Worm (Caenorhabditis elegans) whole organism, early embryonic: ENCODE data around the gene ZC155.2.

ENCODE experiments used
- B0310.2 ChIP-seq: sonication (generic microtip); optimal IDR thresholded peaks from 2 replicates; lab custom pipeline; 2016; ENCODE audit warnings: mild to moderate bottlenecking, missing genetic modification characterization, missing compliant biosample characterization
- F13C5.2 ChIP-seq: sonication (generic microtip); optimal IDR thresholded peaks from 2 replicates; lab custom pipeline; 2017; ENCODE audit warnings: mild to moderate bottlenecking, missing genetic modification characterization, inconsistent platforms, missing compliant biosample characterization
- aly-1 ChIP-seq: sonication (generic microtip); optimal IDR thresholded peaks from 2 replicates; lab custom pipeline; 2016; ENCODE audit warnings: missing genetic modification characterization, missing compliant biosample characterization
- ama-1 ChIP-seq: fragments of 150-350 bp; optimal IDR thresholded peaks from 2 replicates; lab custom pipeline; 2014
- ceh-13 ChIP-seq: fragments of 200-800 bp; sonication (Bioruptor generic); optimal IDR thresholded peaks from 2 replicates; lab custom pipeline; 2018; ENCODE audit warnings: mild to moderate bottlenecking, missing genetic modification characterization, missing compliant biosample characterization
- ceh-36 ChIP-seq: sonication (generic microtip); optimal IDR thresholded peaks from 2 replicates; lab custom pipeline; 2016; ENCODE audit warnings: missing genetic modification characterization, inconsistent platforms, missing compliant biosample characterization
- ets-7 ChIP-seq: sonication (generic microtip); optimal IDR thresholded peaks from 2 replicates; lab custom pipeline; 2016; ENCODE audit warnings: missing genotype, missing genetic modification characterization, missing compliant biosample characterization
- flt-1 ChIP-seq: fragments of 200-800 bp; sonication (Bioruptor generic); IDR thresholded peaks from 2 replicates; pipeline ENCODE4 v1.3.6; 2022; ENCODE audit warnings: missing genetic modification characterization, missing compliant biosample characterization
- hmbx-1 ChIP-seq: sonication (generic microtip); optimal IDR thresholded peaks from 2 replicates; lab custom pipeline; 2016; ENCODE audit warnings: mild to moderate bottlenecking, missing genetic modification characterization, missing compliant biosample characterization
- hmg-4 ChIP-seq: fragments of 200-800 bp; sonication (Bioruptor generic); optimal IDR thresholded peaks from 2 replicates; lab custom pipeline; 2018; ENCODE audit warnings: mild to moderate bottlenecking, missing genetic modification characterization, missing compliant biosample characterization
- hnd-1 ChIP-seq: sonication (generic microtip); optimal IDR thresholded peaks from 2 replicates; lab custom pipeline; 2016; ENCODE audit warnings: missing genetic modification characterization, missing compliant biosample characterization
- pes-1 ChIP-seq: fragments of 200-800 bp; sonication (Bioruptor generic); IDR thresholded peaks from 2 replicates; pipeline ENCODE4 v1.3.6; 2022; ENCODE audit warnings: missing genetic modification reagents, missing genetic modification characterization, missing compliant biosample characterization
- scrt-1 ChIP-seq: fragments of 200-800 bp; sonication (Bioruptor generic); IDR thresholded peaks from 2 replicates; pipeline ENCODE4 v1.3.6; 2022; ENCODE audit warnings: missing genetic modification characterization, missing compliant biosample characterization
- sea-1 ChIP-seq: fragments of 200-800 bp; sonication (Bioruptor generic); conservative IDR thresholded peaks from 2 replicates; pipeline ENCODE4 v1.3.6; 2022; ENCODE audit warnings: missing genetic modification characterization, missing compliant biosample characterization
- tbx-11 ChIP-seq: fragments of 200-800 bp; sonication (Bioruptor generic); IDR thresholded peaks from 2 replicates; pipeline ENCODE4 v1.3.6; 2022; ENCODE audit warnings: missing genetic modification characterization, missing compliant biosample characterization
- tbx-37 ChIP-seq: fragments of 200-800 bp; sonication (Bioruptor generic); conservative IDR thresholded peaks from 2 replicates; pipeline ENCODE4 v1.3.6; 2022; ENCODE audit warnings: missing genetic modification reagents, missing genetic modification characterization, missing compliant biosample characterization
- tra-4 ChIP-seq: sonication (generic microtip); optimal IDR thresholded peaks from 2 replicates; lab custom pipeline; 2017; ENCODE audit warnings: missing genetic modification characterization, missing compliant biosample characterization

Gene ZC155.2

DNA sequence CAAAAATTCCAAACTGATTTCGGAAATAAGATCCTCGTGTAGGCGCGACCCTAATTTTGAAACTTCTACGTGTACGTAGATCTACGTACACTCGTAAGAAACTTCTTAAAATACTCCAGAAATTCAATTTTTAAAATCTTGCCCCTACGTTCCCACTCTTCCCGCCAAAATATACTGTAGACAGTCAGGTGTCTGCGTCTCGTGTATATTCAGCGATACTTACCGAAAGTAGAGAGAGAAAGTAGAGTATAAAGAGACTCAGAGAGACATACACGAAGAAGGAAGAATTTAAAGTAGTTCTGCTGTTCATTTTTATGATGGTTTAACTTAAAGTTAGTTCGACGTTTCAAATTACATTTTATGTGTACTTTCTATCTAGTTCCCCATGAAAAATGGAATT, 25.5 kb upstream of the ZC155.2 start:
- TF ChIP-seq ceh-36 (no peak), pes-1 (GFP tag; lab: Robert Waterston, UW) (no peak), B0310.2 (no peak)

DNA sequence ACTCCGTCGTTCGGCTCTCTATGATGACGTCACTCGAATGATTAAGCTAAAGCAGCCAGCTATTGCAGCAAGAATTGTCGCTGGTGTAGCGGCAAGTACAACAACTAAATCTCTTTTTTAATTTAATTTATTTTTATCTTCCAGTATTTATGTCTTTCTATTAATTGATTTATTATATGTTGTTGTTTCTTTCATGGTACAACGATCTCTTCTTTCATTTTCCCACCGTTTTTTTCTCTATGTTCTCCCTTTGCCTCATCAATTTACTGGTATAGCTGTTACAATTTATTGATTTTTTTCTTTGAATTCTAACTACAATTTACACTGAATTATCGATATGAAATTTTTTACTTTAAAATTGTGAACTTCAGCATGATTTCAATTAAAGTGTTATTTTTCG, 23.1 kb upstream of the ZC155.2 start, which contains the start of gene moc-6:
TSS of gene moc-6 (plus strand) at position 301 of the 400 bp plus-strand sequence.
- TF ChIP-seq hmbx-1 (tag; lab: Kevin White, UChicago) (no peak), pes-1 (GFP tag; lab: Robert Waterston, UW) (no peak), tra-4 (tag; lab: Kevin White, UChicago) (no peak), tbx-37 (GFP tag; lab: Robert Waterston, UW) (no peak), sea-1 (GFP tag; lab: Robert Waterston, UW) (no peak), B0310.2 (no peak), ama-1 (lab: Kevin White, UChicago) (no peak), hmg-4 (no peak), ets-7 (tag; lab: Kevin White, UChicago) (no peak), flt-1 (no peak), aly-1 (tag; lab: Kevin White, UChicago) (no peak), F13C5.2 (no peak), hnd-1 (tag; lab: Kevin White, UChicago) (no peak), ceh-36 (no peak), ceh-13 (GFP tag; lab: Kevin White, UChicago) (no peak), scrt-1 (no peak), tbx-11 (GFP tag; lab: Robert Waterston, UW) (no peak)

DNA sequence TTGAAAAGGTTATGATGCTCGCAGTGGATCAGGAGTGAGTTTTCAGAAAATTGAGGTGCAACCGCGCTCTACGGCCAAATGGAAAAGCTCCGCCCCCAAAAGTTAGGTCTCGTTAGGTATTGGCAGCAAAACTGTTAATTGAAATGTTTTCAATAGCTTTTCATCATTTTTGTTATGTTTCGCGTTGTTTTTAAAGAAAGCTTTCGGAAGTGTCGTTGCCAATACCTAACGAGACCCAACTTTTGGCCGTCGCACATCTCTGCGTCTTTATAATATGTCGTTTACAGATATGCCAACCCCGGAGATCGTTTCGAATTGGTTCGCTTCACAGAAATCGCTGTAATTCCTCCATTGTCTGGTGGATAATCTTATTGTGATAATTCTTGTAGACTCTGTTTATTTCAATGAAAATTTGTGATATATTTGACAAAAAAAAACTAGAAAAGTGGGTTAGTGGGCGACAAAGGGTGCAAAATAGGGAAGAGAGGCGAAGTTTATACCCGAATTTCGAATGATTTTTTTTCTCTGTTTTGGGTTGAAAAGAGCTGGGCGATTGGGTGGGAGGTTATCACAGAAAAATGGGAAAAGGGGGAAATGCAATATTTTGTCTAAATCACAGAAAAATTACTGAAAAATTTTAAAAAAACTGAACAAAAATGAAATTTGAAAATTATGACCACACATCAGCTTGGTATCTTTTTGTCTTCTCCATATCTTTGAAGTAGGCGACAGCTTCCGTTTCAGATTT, 22.3 kb upstream of the ZC155.2 start:
- TF ChIP-seq hmbx-1 (tag; lab: Kevin White, UChicago) (no peak), pes-1 (GFP tag; lab: Robert Waterston, UW) (no peak), tbx-11 (GFP tag; lab: Robert Waterston, UW) (no peak), ceh-36 (no peak), ceh-13 (GFP tag; lab: Kevin White, UChicago) (no peak), hmg-4 (no peak), aly-1 (tag; lab: Kevin White, UChicago) (no peak), F13C5.2 (no peak), ama-1 (lab: Kevin White, UChicago) (no peak), tra-4 (tag; lab: Kevin White, UChicago) (no peak), tbx-37 (GFP tag; lab: Robert Waterston, UW) (no peak)

DNA sequence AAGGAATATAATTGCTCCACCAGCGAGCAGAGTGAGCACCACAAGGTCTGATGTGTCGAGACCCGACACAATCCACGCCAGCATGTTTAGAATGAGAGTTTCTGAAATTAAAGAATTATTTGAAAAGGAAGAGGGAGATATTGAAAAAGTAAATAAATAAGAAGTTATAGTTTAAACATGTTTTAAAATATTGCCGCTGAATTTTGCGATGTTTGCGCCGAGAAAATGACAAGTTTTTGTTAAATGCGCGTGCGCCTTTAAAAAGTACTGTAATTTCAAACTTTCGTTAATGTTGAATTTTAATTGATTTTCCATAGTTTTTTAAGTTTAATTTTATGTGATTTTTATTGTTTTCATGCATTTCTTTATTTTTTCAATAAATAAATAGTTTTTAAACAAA, 19.2 kb upstream of the ZC155.2 start, which contains the start of gene emb-8:
TSS of gene emb-8 (minus strand) at position 101 of the 400 bp plus-strand sequence.
- TF ChIP-seq pes-1 (GFP tag; lab: Robert Waterston, UW) = no peak
- TF ChIP-seq scrt-1 = no peak
- TF ChIP-seq hmg-4 = no peak
- TF ChIP-seq flt-1 = no peak
- no peak for TF ChIP-seq ceh-13 (GFP tag; lab: Kevin White, UChicago)

DNA sequence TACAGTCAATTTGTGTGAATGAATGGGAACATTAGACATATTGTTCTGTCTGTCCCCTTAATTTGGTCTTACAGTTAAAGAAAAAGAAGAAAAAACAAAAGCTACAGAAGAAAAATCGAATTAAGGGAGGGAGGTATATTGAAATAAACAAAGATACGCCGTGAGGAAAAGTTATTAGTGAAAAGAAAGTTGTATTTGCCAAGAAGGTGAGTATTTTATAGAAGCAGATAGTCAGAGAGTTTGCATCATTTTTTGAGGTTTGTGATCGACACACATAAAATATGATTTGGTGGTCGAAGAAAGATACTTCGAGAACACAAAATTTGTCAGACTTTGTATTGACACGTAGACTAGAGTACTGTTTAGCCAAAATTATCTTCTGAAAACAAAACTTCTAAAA, 18.4 kb upstream of the ZC155.2 start:
- TF ChIP-seq ets-7 (tag; lab: Kevin White, UChicago) = no peak
- no peak for TF ChIP-seq sea-1 (GFP tag; lab: Robert Waterston, UW)
- no peak for TF ChIP-seq hnd-1 (tag; lab: Kevin White, UChicago)
- no peak for TF ChIP-seq tbx-37 (GFP tag; lab: Robert Waterston, UW)
- TF ChIP-seq hmbx-1 (tag; lab: Kevin White, UChicago) = no peak
- no peak for TF ChIP-seq flt-1
- TF ChIP-seq B0310.2 = no peak
- no peak for TF ChIP-seq F13C5.2
- TF ChIP-seq tra-4 (tag; lab: Kevin White, UChicago) = no peak
- TF ChIP-seq aly-1 (tag; lab: Kevin White, UChicago) = no peak
- TF ChIP-seq pes-1 (GFP tag; lab: Robert Waterston, UW) = no peak
- no peak for TF ChIP-seq ceh-13 (GFP tag; lab: Kevin White, UChicago)
- TF ChIP-seq ama-1 (lab: Kevin White, UChicago) = no peak

DNA sequence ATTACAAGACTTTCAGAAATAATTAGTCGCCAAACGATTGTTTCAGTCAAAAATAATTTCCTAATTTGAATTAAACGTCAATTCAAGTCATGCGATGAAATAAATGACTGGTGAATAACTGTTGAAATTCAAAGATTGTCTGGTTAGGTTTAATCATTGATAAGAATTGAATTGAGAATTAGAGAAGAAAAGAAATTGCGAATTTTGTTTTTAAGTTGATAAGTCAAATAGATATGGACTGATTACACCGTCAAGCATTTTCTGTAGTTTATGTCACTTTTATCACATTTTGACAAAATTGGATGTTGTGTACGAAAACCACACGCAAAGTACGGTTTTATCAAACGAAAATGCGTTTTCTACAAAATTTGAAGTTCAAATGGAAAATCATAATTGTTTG, 17.5 kb upstream of the ZC155.2 start:
- TF ChIP-seq hmbx-1 (tag; lab: Kevin White, UChicago) (no peak), pes-1 (GFP tag; lab: Robert Waterston, UW) (no peak), hmg-4 (no peak)

DNA sequence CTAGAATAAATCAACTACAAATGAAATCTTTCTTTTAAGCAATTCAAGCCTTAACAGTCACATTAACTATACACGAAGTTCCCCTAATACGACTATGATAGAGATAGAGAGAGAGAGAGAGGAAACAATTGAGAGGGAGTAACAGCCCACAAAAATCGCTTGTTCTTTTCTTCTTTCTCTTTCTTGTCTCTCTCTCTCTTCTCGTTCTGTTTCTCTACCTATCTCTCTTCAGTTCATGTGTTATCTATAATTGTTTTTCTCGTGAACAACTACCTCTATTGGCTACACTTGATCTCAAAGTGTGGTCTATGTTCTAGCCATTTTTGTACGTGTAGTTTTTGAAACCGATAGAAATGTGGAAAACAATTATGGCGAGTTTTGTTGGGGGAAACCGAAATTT, 16.1 kb upstream of the ZC155.2 start:
- TF ChIP-seq B0310.2 (no peak), hmg-4 (no peak), scrt-1 (no peak), hnd-1 (tag; lab: Kevin White, UChicago) (no peak), sea-1 (GFP tag; lab: Robert Waterston, UW) (no peak), F13C5.2 (no peak), hmbx-1 (tag; lab: Kevin White, UChicago) (no peak)

DNA sequence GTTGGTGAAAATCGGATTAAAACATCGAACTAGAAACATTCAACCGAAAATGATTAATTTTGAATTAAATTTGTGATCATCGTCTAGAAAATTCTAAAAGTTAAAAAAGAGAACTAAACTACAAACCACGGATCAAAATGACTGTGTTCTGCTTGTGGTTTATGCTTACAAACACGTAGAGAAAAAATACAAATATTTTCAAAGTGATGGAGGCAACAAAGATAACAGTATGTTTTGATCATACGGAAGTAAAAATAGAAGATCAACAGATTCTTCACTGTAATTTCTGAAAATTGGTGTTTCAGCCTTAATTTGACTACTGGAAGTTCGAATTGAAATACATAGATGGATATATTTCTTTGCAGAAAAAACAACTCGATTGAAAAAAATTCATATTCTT, 15.5 kb upstream of the ZC155.2 start:
- TF ChIP-seq ceh-13 (GFP tag; lab: Kevin White, UChicago) (no peak), tbx-11 (GFP tag; lab: Robert Waterston, UW) (no peak), hmg-4 (no peak), pes-1 (GFP tag; lab: Robert Waterston, UW) (no peak), B0310.2 (no peak), F13C5.2 (no peak), ets-7 (tag; lab: Kevin White, UChicago) (no peak), hmbx-1 (tag; lab: Kevin White, UChicago) (no peak), scrt-1 (no peak), flt-1 (no peak), ama-1 (lab: Kevin White, UChicago) (no peak), sea-1 (GFP tag; lab: Robert Waterston, UW) (no peak), tra-4 (tag; lab: Kevin White, UChicago) (no peak), hnd-1 (tag; lab: Kevin White, UChicago) (no peak), tbx-37 (GFP tag; lab: Robert Waterston, UW) (no peak), ceh-36 (no peak), aly-1 (tag; lab: Kevin White, UChicago) (no peak)
